Worm (Caenorhabditis elegans) whole organism, L4/young adult: ENCODE results near the gene mcm-10.

Experiments used
- W03F9.2 ChIP-seq: fragments of 150-350 bp; optimal IDR thresholded peaks from 2 replicates; lab custom pipeline; 2014; ENCODE audit warnings: missing biosample characterization, missing genetic modification characterization
- dao-5 ChIP-seq: sonication (generic microtip); optimal IDR thresholded peaks from 2 replicates; lab custom pipeline; 2016; ENCODE audit warnings: missing genotype, missing genetic modification characterization, moderate library complexity, missing compliant biosample characterization
- him-1 ChIP-seq: sonication (generic microtip); optimal IDR thresholded peaks from 2 replicates; lab custom pipeline; 2016; ENCODE audit warnings: missing genotype, missing genetic modification reagents, missing genetic modification characterization, missing compliant biosample characterization

mcm-10 gene

ce11 chrIII:11324093-11324492 lies 6.7 kb downstream of the mcm-10 start:
- TF ChIP-seq W03F9.2 (tag; lab: Kevin White, UChicago) (no peak), him-1 (tag; lab: Kevin White, UChicago) (no peak), dao-5 (tag; lab: Kevin White, UChicago) (no peak)

ce11 chrIII:11332306-11332705 lies 14.9 kb downstream of the mcm-10 start:
- TF ChIP-seq W03F9.2 (tag; lab: Kevin White, UChicago) (no peak), dao-5 (tag; lab: Kevin White, UChicago) (no peak), him-1 (tag; lab: Kevin White, UChicago) (no peak)

- TF ChIP-seq W03F9.2 (tag; lab: Kevin White, UChicago) (no peak), dao-5 (tag; lab: Kevin White, UChicago) (no peak), him-1 (tag; lab: Kevin White, UChicago) (no peak)
Measured at ce11 chrIII:11333032-11333732, 15.8 kb downstream of the mcm-10 start, which contains the start of gene T28D6.5. Gene T28D6.5 (plus strand): TSS chrIII:11333682.

ce11 chrIII:11334346-11334745 lies 17.0 kb downstream of the mcm-10 start:
- TF ChIP-seq dao-5 (tag; lab: Kevin White, UChicago) (no peak), him-1 (tag; lab: Kevin White, UChicago) (peak; percentile 20), W03F9.2 (tag; lab: Kevin White, UChicago) (no peak)

- no peak for TF ChIP-seq dao-5 (tag; lab: Kevin White, UChicago)
- peak; percentile 23 for TF ChIP-seq him-1 (tag; lab: Kevin White, UChicago)
- no peak for TF ChIP-seq W03F9.2 (tag; lab: Kevin White, UChicago)
Measured at ce11 chrIII:11336072-11336471, 18.7 kb downstream of the mcm-10 start.

- TF ChIP-seq W03F9.2 (tag; lab: Kevin White, UChicago) = no peak
- no peak for TF ChIP-seq him-1 (tag; lab: Kevin White, UChicago)
- no peak for TF ChIP-seq dao-5 (tag; lab: Kevin White, UChicago)
Measured at ce11 chrIII:11337627-11338026, 20.3 kb downstream of the mcm-10 start.

ce11 chrIII:11341466-11341865 lies 24.1 kb downstream of the mcm-10 start:
- no peak for TF ChIP-seq W03F9.2 (tag; lab: Kevin White, UChicago)
- TF ChIP-seq dao-5 (tag; lab: Kevin White, UChicago) = no peak
- TF ChIP-seq him-1 (tag; lab: Kevin White, UChicago) = no peak

- no peak for TF ChIP-seq W03F9.2 (tag; lab: Kevin White, UChicago)
- TF ChIP-seq him-1 (tag; lab: Kevin White, UChicago) = peak; percentile 20
Measured at ce11 chrIII:11343041-11343440, 25.7 kb downstream of the mcm-10 start, which contains the start of the genes T28D6.6 and pen-2. Gene T28D6.6 (minus strand): TSS chrIII:11343108. Gene pen-2 (plus strand): TSS chrIII:11343322.

ce11 chrIII:11344125-11344524 lies 26.8 kb downstream of the mcm-10 start:
- TF ChIP-seq dao-5 (tag; lab: Kevin White, UChicago) (no peak), him-1 (tag; lab: Kevin White, UChicago) (no peak), W03F9.2 (tag; lab: Kevin White, UChicago) (peak; percentile 63)

- TF ChIP-seq him-1 (tag; lab: Kevin White, UChicago) (no peak), dao-5 (tag; lab: Kevin White, UChicago) (no peak), W03F9.2 (tag; lab: Kevin White, UChicago) (no peak)
Measured at ce11 chrIII:11346383-11346782, 29.0 kb downstream of the mcm-10 start, which contains the start of gene T28D6.7. Gene T28D6.7 (minus strand): TSS chrIII:11346483.

ce11 chrIII:11350107-11350826 lies 32.9 kb downstream of the mcm-10 start:
- no peak for TF ChIP-seq W03F9.2 (tag; lab: Kevin White, UChicago)
- no peak for TF ChIP-seq him-1 (tag; lab: Kevin White, UChicago)
- no peak for TF ChIP-seq dao-5 (tag; lab: Kevin White, UChicago)

- no peak for TF ChIP-seq dao-5 (tag; lab: Kevin White, UChicago)
- TF ChIP-seq W03F9.2 (tag; lab: Kevin White, UChicago) = no peak
- TF ChIP-seq him-1 (tag; lab: Kevin White, UChicago) = no peak
Measured at ce11 chrIII:11352840-11353239, 35.5 kb downstream of the mcm-10 start.

ce11 chrIII:11353499-11353898 lies 36.1 kb downstream of the mcm-10 start:
- TF ChIP-seq W03F9.2 (tag; lab: Kevin White, UChicago) (no peak), dao-5 (tag; lab: Kevin White, UChicago) (no peak), him-1 (tag; lab: Kevin White, UChicago) (no peak)
